Worm (Caenorhabditis elegans): ENCODE results near the gene qars-1.

qars-1 gene

ce11 chrIV:15016984-15017383, 4.0 kb upstream of the qars-1 start (continued):
- no peak for TF ChIP-seq hlh-4 (tag; optimal IDR thresholded peaks at IDR 0.05)
- no peak for TF ChIP-seq lir-3 (tag; optimal IDR thresholded peaks at IDR 0.05; ENCODE audit: poor library complexity)
- TF ChIP-seq nhr-71 (tag; optimal IDR thresholded peaks at IDR 0.05) = peak; percentile 42

- TF ChIP-seq lin-35 (GFP tag; optimal IDR thresholded peaks at IDR 0.05) (peak in 1 of 2 experiments; percentile 51), lsy-2 (tag; optimal IDR thresholded peaks at IDR 0.05) (peak; percentile 31 to 43), dpl-1 (GFP tag; optimal IDR thresholded peaks at IDR 0.05) (peak; percentile 24 to 59 (median 54)), C34B4.2 (tag; optimal IDR thresholded peaks at IDR 0.05) (no peak), lin-13 (GFP tag; optimal IDR thresholded peaks at IDR 0.05) (no peak), grh-1 (GFP tag; IDR thresholded peaks at IDR 0.05) (no peak), fkh-10 (GFP tag; optimal IDR thresholded peaks at IDR 0.05) (no peak), nhr-11 (tag; optimal IDR thresholded peaks at IDR 0.05) (no peak), unc-62 (GFP tag; optimal IDR thresholded peaks at IDR 0.05) (no peak), mep-1 (tag; optimal IDR thresholded peaks at IDR 0.05) (peak; percentile 29), xbp-1 (tag; optimal IDR thresholded peaks at IDR 0.05) (peak; percentile 21), snu-23 (GFP tag; optimal IDR thresholded peaks at IDR 0.05) (peak; percentile 31), nhr-47 (tag; optimal IDR thresholded peaks at IDR 0.05) (peak; percentile 18), F16B12.6 (tag; optimal IDR thresholded peaks at IDR 0.05) (peak; percentile 89), rnt-1 (tag; optimal IDR thresholded peaks at IDR 0.05) (peak; percentile 27), efl-1 (optimal IDR thresholded peaks at IDR 0.05) (peak; percentile 43 to 59), efl-1 (GFP tag; optimal IDR thresholded peaks at IDR 0.05 in 1 of 2) (peak; percentile 45 to 94), swsn-7 (tag; optimal IDR thresholded peaks at IDR 0.05) (no peak), lir-3 (tag; optimal IDR thresholded peaks at IDR 0.05; ENCODE audit: poor library complexity) (no peak), pqm-1 (tag; optimal IDR thresholded peaks at IDR 0.05) (no peak)
Observed at ce11 chrIV:15013517-15014085, 618 bp upstream of the qars-1 start, which contains the start of gene Y41E3.7. Gene Y41E3.7 (plus strand): TSS chrIV:15014035.

ce11 chrIV:15012154-15012892, 660 bp downstream of the qars-1 start:
- TF ChIP-seq zag-1 (tag; optimal IDR thresholded peaks at IDR 0.05) (no peak), C04F5.9 (tag; optimal IDR thresholded peaks at IDR 0.05) (no peak), nhr-84 (tag; optimal IDR thresholded peaks at IDR 0.05) (no peak), unc-130 (tag; optimal IDR thresholded peaks at IDR 0.05) (no peak), aly-2 (tag; optimal IDR thresholded peaks at IDR 0.05) (no peak), lsy-2 (tag; optimal IDR thresholded peaks at IDR 0.05) (no peak), rnt-1 (tag; optimal IDR thresholded peaks at IDR 0.05) (no peak)

DNA sequence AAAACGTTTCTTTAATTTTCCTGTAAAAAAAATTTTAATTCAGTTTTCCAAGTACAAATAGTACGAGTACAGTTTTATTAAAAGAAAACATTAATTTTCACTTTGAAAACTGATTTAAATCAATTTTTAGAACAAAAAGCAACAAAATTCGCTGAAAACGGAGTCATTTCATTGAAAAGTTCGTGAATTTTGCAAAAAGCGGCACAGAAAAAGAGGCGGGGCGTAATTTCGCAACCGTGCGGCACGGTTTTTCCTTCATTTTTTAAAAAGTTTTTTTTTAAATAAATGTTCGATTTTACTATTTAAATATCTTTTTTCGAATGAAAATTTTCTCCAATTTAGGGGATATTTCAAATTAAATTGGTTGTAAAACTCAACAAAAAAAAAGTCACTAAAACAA, 1.8 kb downstream of the qars-1 start:
- no peak for TF ChIP-seq irx-1 (tag; optimal IDR thresholded peaks at IDR 0.05)
- TF ChIP-seq nhr-11 (tag; optimal IDR thresholded peaks at IDR 0.05) = no peak
- no peak for TF ChIP-seq egl-13 (tag; optimal IDR thresholded peaks at IDR 0.05)
- no peak for TF ChIP-seq grh-1 (GFP tag; IDR thresholded peaks at IDR 0.05)
- no peak for TF ChIP-seq snu-23 (GFP tag; optimal IDR thresholded peaks at IDR 0.05)
- no peak for TF ChIP-seq unc-86 (tag; optimal IDR thresholded peaks at IDR 0.05)
- TF ChIP-seq nhr-77 (tag; optimal IDR thresholded peaks at IDR 0.05) = no peak
- no peak for TF ChIP-seq hpl-2 (GFP tag; optimal IDR thresholded peaks at IDR 0.05)
- TF ChIP-seq mab-9 (GFP tag; IDR thresholded peaks at IDR 0.05) = no peak
- no peak for TF ChIP-seq blmp-1 (tag; optimal IDR thresholded peaks at IDR 0.05)
- TF ChIP-seq swsn-7 (tag; optimal IDR thresholded peaks at IDR 0.05) = no peak
- no peak for TF ChIP-seq ceh-88 (GFP tag; IDR thresholded peaks at IDR 0.05)
- no peak for TF ChIP-seq nhr-20 (tag; optimal IDR thresholded peaks at IDR 0.05)
- no peak for TF ChIP-seq alr-1 (tag; optimal IDR thresholded peaks at IDR 0.05; ENCODE audit: borderline replicate concordance)
- no peak for TF ChIP-seq dpl-1 (GFP tag; optimal IDR thresholded peaks at IDR 0.05)
- TF ChIP-seq C16A3.4 (tag; optimal IDR thresholded peaks at IDR 0.05) = no peak
